Fruit fly (Drosophila melanogaster) whole organism, embryonic: ENCODE measurements around the gene CG6441.
A peak's percentile ranks its signal among the peaks of the same experiment; 100 is the strongest.

Experiments used
- Atf3 ChIP-seq: fragments of 200-800 bp; sonication (Bioruptor generic); optimal IDR thresholded peaks from 3 replicates; lab custom pipeline; 2016; ENCODE audit warnings: missing biosample characterization, missing genetic modification characterization
- Bgb ChIP-seq: fragments of 200-800 bp; sonication (Bioruptor generic); IDR thresholded peaks from 2 replicates; pipeline ENCODE4 v1.3.6; 2022; ENCODE audit warnings: missing biosample characterization, missing genetic modification characterization; ENCODE audit not compliant: partially characterized antibody
- BtbVII ChIP-seq: fragments of 200-800 bp; sonication (Bioruptor generic); optimal IDR thresholded peaks from 3 replicates; lab custom pipeline; 2017; ENCODE audit warnings: missing biosample characterization, mild to moderate bottlenecking, missing genetic modification characterization
- CG10543 ChIP-seq: fragments of 200-800 bp; sonication (Bioruptor generic); optimal IDR thresholded peaks from 3 replicates; lab custom pipeline; 2017; ENCODE audit warnings: missing biosample characterization, mild to moderate bottlenecking, missing genetic modification characterization, moderate library complexity
- CG11695 ChIP-seq: fragments of 200-800 bp; sonication (Bioruptor generic); IDR thresholded peaks from 3 replicates; pipeline ENCODE4 v1.3.6; 2022; ENCODE audit warnings: missing biosample characterization, missing genetic modification characterization
- CG11723 ChIP-seq: fragments of 200-800 bp; sonication (Bioruptor generic); optimal IDR thresholded peaks from 2 replicates; lab custom pipeline; 2017; ENCODE audit warnings: missing biosample characterization, mild to moderate bottlenecking, missing genetic modification characterization
- CG12659 ChIP-seq: fragments of 200-800 bp; sonication (Bioruptor generic); optimal IDR thresholded peaks from 3 replicates; lab custom pipeline; 2017; ENCODE audit warnings: mild to moderate bottlenecking, missing biosample characterization, missing genetic modification reagents, missing genetic modification characterization
- CG15696 ChIP-seq: fragments of 200-800 bp; sonication (Bioruptor generic); optimal IDR thresholded peaks from 2 replicates; lab custom pipeline; 2019; ENCODE audit warnings: missing biosample characterization, mild to moderate bottlenecking, missing genetic modification characterization, moderate library complexity
- CG16813 ChIP-seq: fragments of 200-800 bp; sonication (Bioruptor generic); IDR thresholded peaks from 3 replicates; pipeline ENCODE4 v1.3.6; 2022; ENCODE audit warnings: missing biosample characterization, missing genetic modification characterization; ENCODE audit not compliant: partially characterized antibody
- CG17612 ChIP-seq: fragments of 200-800 bp; sonication (Bioruptor generic); IDR thresholded peaks from 2 replicates; pipeline ENCODE4 v1.3.6; 2022; ENCODE audit warnings: missing biosample characterization, missing genetic modification characterization
- CG4424 ChIP-seq: fragments of 200-800 bp; sonication (Bioruptor generic); optimal IDR thresholded peaks from 3 replicates; lab custom pipeline; 2016; ENCODE audit warnings: missing biosample characterization, missing genetic modification characterization
- CG6683 ChIP-seq: fragments of 200-800 bp; sonication (Bioruptor generic); optimal IDR thresholded peaks from 2 replicates; lab custom pipeline; 2017; ENCODE audit warnings: missing biosample characterization, mild to moderate bottlenecking, missing genetic modification characterization, missing genetic modification reagents
- CG6765 ChIP-seq: fragments of 200-800 bp; sonication (Bioruptor generic); optimal IDR thresholded peaks from 3 replicates; lab custom pipeline; 2017; ENCODE audit warnings: missing biosample characterization, mild to moderate bottlenecking, missing genetic modification characterization
- CG6813 ChIP-seq: fragments of 200-800 bp; sonication (Bioruptor generic); optimal IDR thresholded peaks from 2 replicates; lab custom pipeline; 2017; ENCODE audit warnings: missing biosample characterization, missing genetic modification characterization, mild to moderate bottlenecking, moderate library complexity, missing genetic modification reagents
- CG7556 ChIP-seq: fragments of 200-800 bp; sonication (Bioruptor generic); optimal IDR thresholded peaks from 2 replicates; lab custom pipeline; 2017; ENCODE audit warnings: missing biosample characterization, mild to moderate bottlenecking, missing genetic modification characterization
- CG7839 ChIP-seq: fragments of 200-800 bp; sonication (Bioruptor generic); optimal IDR thresholded peaks from 3 replicates; lab custom pipeline; 2018; ENCODE audit warnings: missing biosample characterization, mild to moderate bottlenecking, missing genetic modification characterization, moderate library complexity
- CG9817 ChIP-seq: fragments of 200-800 bp; sonication (Bioruptor generic); optimal IDR thresholded peaks from 2 replicates; lab custom pipeline; 2018; ENCODE audit warnings: missing biosample characterization, mild to moderate bottlenecking, missing genetic modification characterization, moderate library complexity
- CoRest ChIP-seq: fragments of 200-800 bp; sonication (Bioruptor generic); optimal IDR thresholded peaks from 3 replicates; lab custom pipeline; 2018; ENCODE audit warnings: missing biosample characterization, mild to moderate bottlenecking, missing genetic modification characterization, moderate library complexity
- CrebB ChIP-seq: fragments of 200-800 bp; sonication (Bioruptor generic); optimal IDR thresholded peaks from 3 replicates; lab custom pipeline; 2018; ENCODE audit warnings: missing biosample characterization, mild to moderate bottlenecking, missing genetic modification characterization
- D ChIP-seq, 2 experiments: fragments of 200-800 bp in 1 of 2; fragments of >200 bp in 1 of 2; sonication (Bioruptor generic) in 1 of 2; optimal IDR thresholded peaks; 2 replicates in 1 of 2; 3 replicates in 1 of 2; lab custom pipeline; 2017; ENCODE audit warnings: mild to moderate bottlenecking in 1 of 2, missing biosample characterization in 1 of 2, missing genetic modification characterization in 1 of 2, missing genetic modification reagents in 1 of 2
- D19A ChIP-seq: fragments of 200-800 bp; optimal IDR thresholded peaks from 3 replicates; lab custom pipeline; 2019; ENCODE audit warnings: missing biosample characterization, mild to moderate bottlenecking, missing genetic modification characterization, moderate library complexity
- Elba2 ChIP-seq: fragments of 200-800 bp; sonication (Bioruptor generic); optimal IDR thresholded peaks from 3 replicates; lab custom pipeline; 2016; ENCODE audit warnings: missing biosample characterization, missing genetic modification characterization
- Fer3 ChIP-seq: fragments of 200-800 bp; sonication (Bioruptor generic); optimal IDR thresholded peaks from 2 replicates; lab custom pipeline; 2018; ENCODE audit warnings: missing biosample characterization, mild to moderate bottlenecking, missing genetic modification characterization, moderate library complexity
- Gsc ChIP-seq: fragments of 200-800 bp; sonication (Bioruptor generic); IDR thresholded peaks from 2 replicates; pipeline ENCODE4 v1.3.6; 2022; ENCODE audit warnings: missing biosample characterization, missing genetic modification characterization
- HHEX ChIP-seq: fragments of 200-800 bp; sonication (Bioruptor generic); optimal IDR thresholded peaks from 3 replicates; lab custom pipeline; 2017; ENCODE audit warnings: missing biosample characterization, mild to moderate bottlenecking, missing genetic modification characterization, missing genetic modification reagents
- HmgD ChIP-seq: fragments of 200-800 bp; sonication (Bioruptor generic); optimal IDR thresholded peaks from 3 replicates; lab custom pipeline; 2016; ENCODE audit warnings: missing biosample characterization, missing genetic modification characterization
- Lhr ChIP-seq: fragments of 200-800 bp; sonication (Bioruptor generic); optimal IDR thresholded peaks from 3 replicates; lab custom pipeline; 2017; ENCODE audit warnings: mild to moderate bottlenecking, missing biosample characterization, missing genetic modification reagents, missing genetic modification characterization
- MTF-1 ChIP-seq: fragments of 200-800 bp; sonication (Bioruptor generic); optimal IDR thresholded peaks from 2 replicates; lab custom pipeline; 2018; ENCODE audit warnings: missing biosample characterization, mild to moderate bottlenecking, missing genetic modification characterization, borderline replicate concordance
- NK7.1 ChIP-seq: fragments of 200-800 bp; sonication (Bioruptor generic); optimal IDR thresholded peaks from 3 replicates; lab custom pipeline; 2016; ENCODE audit warnings: missing biosample characterization, missing genetic modification characterization
- PHDP ChIP-seq: fragments of 200-800 bp; sonication (Bioruptor generic); optimal IDR thresholded peaks from 3 replicates; lab custom pipeline; 2018; ENCODE audit warnings: missing biosample characterization, mild to moderate bottlenecking, missing genetic modification characterization, moderate library complexity
- Spps ChIP-seq: fragments of 200-800 bp; sonication (Bioruptor generic); optimal IDR thresholded peaks from 2 replicates; lab custom pipeline; 2018; ENCODE audit warnings: missing biosample characterization, mild to moderate bottlenecking, missing genetic modification characterization
- Ssrp ChIP-seq: fragments of 200-800 bp; sonication (Bioruptor generic); optimal IDR thresholded peaks from 2 replicates; lab custom pipeline; 2018; ENCODE audit warnings: missing biosample characterization, mild to moderate bottlenecking, missing genetic modification characterization, moderate library complexity
- Vsx1 ChIP-seq: fragments of 200-800 bp; sonication (Bioruptor generic); optimal IDR thresholded peaks from 2 replicates; lab custom pipeline; 2017; ENCODE audit warnings: missing biosample characterization, mild to moderate bottlenecking, missing genetic modification characterization, missing genetic modification reagents
- Xbp1 ChIP-seq: fragments of 200-800 bp; sonication (Bioruptor generic); optimal IDR thresholded peaks from 3 replicates; lab custom pipeline; 2016; ENCODE audit warnings: missing biosample characterization, mild to moderate bottlenecking, missing genetic modification characterization
- caup ChIP-seq: fragments of 200-800 bp; sonication (Bioruptor generic); optimal IDR thresholded peaks from 3 replicates; lab custom pipeline; 2017; ENCODE audit warnings: missing biosample characterization, mild to moderate bottlenecking, missing genetic modification characterization, moderate library complexity; ENCODE audit not compliant: severe bottlenecking
- chm ChIP-seq: fragments of 200-800 bp; sonication (Bioruptor generic); IDR thresholded peaks from 2 replicates; pipeline ENCODE4 v1.3.6; 2022; ENCODE audit warnings: missing biosample characterization, missing genetic modification characterization
- ci ChIP-seq: fragments of 200-800 bp; sonication (Bioruptor generic); IDR thresholded peaks from 3 replicates; pipeline ENCODE4 v1.3.6; 2022; ENCODE audit warnings: missing biosample characterization, missing genetic modification characterization
- croc ChIP-seq: fragments of 200-800 bp; sonication (Bioruptor generic); conservative IDR thresholded peaks from 3 replicates; pipeline ENCODE4 v1.3.6; 2022; ENCODE audit warnings: missing biosample characterization, missing genetic modification characterization
- fru ChIP-seq: fragments of >200 bp; optimal IDR thresholded peaks from 2 replicates; lab custom pipeline; 2017
- fu2 ChIP-seq: fragments of 200-800 bp; sonication (Bioruptor generic); optimal IDR thresholded peaks from 2 replicates; lab custom pipeline; 2016; ENCODE audit warnings: missing biosample characterization, missing genetic modification characterization
- lab ChIP-seq: fragments of 200-800 bp; sonication (Bioruptor generic); optimal IDR thresholded peaks from 3 replicates; lab custom pipeline; 2017; ENCODE audit warnings: missing biosample characterization, missing genetic modification characterization, mild to moderate bottlenecking, moderate library complexity, missing genetic modification reagents
- nau ChIP-seq: fragments of 200-800 bp; sonication (Bioruptor generic); optimal IDR thresholded peaks from 3 replicates; lab custom pipeline; 2017; ENCODE audit warnings: missing biosample characterization, mild to moderate bottlenecking, missing genetic modification characterization, missing genetic modification reagents
- run ChIP-seq: fragments of 200-800 bp; sonication (Bioruptor generic); optimal IDR thresholded peaks from 3 replicates; lab custom pipeline; 2018; ENCODE audit warnings: missing biosample characterization, mild to moderate bottlenecking, missing genetic modification characterization
- salm ChIP-seq: fragments of 200-800 bp; sonication (Bioruptor generic); optimal IDR thresholded peaks from 2 replicates; lab custom pipeline; 2018; ENCODE audit warnings: missing biosample characterization, mild to moderate bottlenecking, missing genetic modification characterization
- sd ChIP-seq: fragments of 200-800 bp; sonication (Bioruptor generic); optimal IDR thresholded peaks from 3 replicates; lab custom pipeline; 2018; ENCODE audit warnings: missing biosample characterization, mild to moderate bottlenecking, missing genetic modification characterization, moderate library complexity
- shn ChIP-seq: fragments of 200-800 bp; sonication (Bioruptor generic); optimal IDR thresholded peaks from 3 replicates; lab custom pipeline; 2016; ENCODE audit warnings: missing biosample characterization, missing genetic modification characterization
- tgo ChIP-seq: fragments of 200-800 bp; sonication (Bioruptor generic); IDR thresholded peaks from 3 replicates; pipeline ENCODE4 v1.3.6; 2022; ENCODE audit warnings: missing biosample characterization, missing genetic modification characterization
- usp ChIP-seq: fragments of >200 bp; optimal IDR thresholded peaks from 2 replicates; lab custom pipeline; 2017; ENCODE audit warnings: missing biosample characterization, missing genetic modification characterization
- zfh2 ChIP-seq: fragments of 200-800 bp; sonication (Bioruptor generic); optimal IDR thresholded peaks from 2 replicates; lab custom pipeline; 2016; ENCODE audit warnings: missing biosample characterization, missing genetic modification characterization

The CG6441 gene

DNA sequence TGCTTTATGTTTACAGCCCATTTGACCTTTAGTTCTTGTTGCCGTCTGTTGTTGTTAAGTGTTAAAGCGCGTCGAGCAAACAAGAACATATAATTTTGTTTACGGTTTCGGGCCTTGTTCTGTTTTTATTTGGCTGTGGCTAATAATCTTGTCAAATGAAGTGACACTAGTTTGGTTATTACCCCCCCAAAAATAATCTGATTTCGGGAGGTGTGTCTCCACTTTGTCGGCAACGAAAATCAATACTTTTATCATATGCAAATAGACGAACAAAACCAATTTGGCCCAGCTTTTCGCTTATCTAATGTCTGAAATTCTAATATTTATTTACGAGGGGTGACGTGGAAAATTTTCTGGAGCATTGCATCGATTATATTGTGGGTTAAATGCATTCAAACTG is 44.4 kb downstream of the CG6441 start (continued):
- TF ChIP-seq Fer3 (tag; lab: Kevin White, UChicago) (peak; percentile 0), CG16813 (GFP tag; lab: Robert Waterston, UW) (no peak), CG9817 (no peak), usp (no peak), run (tag; lab: Kevin White, UChicago) (peak; percentile 17), shn (GFP tag; lab: Kevin White, UChicago) (no peak), CG4424 (GFP tag; lab: Kevin White, UChicago) (no peak), Xbp1 (GFP tag; lab: Kevin White, UChicago) (no peak), CG6813 (GFP tag; lab: Kevin White, UChicago) (peak; percentile 65), NK7.1 (GFP tag; lab: Kevin White, UChicago) (peak; percentile 16), caup (GFP tag; lab: Kevin White, UChicago) (peak; percentile 68), CG10543 (GFP tag; lab: Kevin White, UChicago) (peak; percentile 21), CG17612 (GFP tag; lab: Robert Waterston, UW) (no peak), BtbVII (GFP tag; lab: Kevin White, UChicago) (peak; percentile 54), Vsx1 (GFP tag; lab: Kevin White, UChicago) (peak; percentile 78), chm (no peak), Spps (tag; lab: Kevin White, UChicago) (peak; percentile 1), D (optimal IDR thresholded peaks at IDR 0.05; lab: Kevin White, UChicago) (no peak), D (GFP tag; optimal IDR thresholded peaks at IDR 0.05; lab: Kevin White, UChicago) (peak; percentile 45), CG11723 (GFP tag; lab: Kevin White, UChicago) (peak; percentile 7), lab (GFP tag; lab: Kevin White, UChicago) (peak; percentile 49), Ssrp (tag; lab: Kevin White, UChicago) (peak; percentile 4), Elba2 (no peak), CG7839 (peak; percentile 24), Lhr (GFP tag; lab: Kevin White, UChicago) (no peak), HHEX (GFP tag; lab: Kevin White, UChicago) (peak; percentile 37), MTF-1 (GFP tag; lab: Kevin White, UChicago) (peak; percentile 31), zfh2 (GFP tag; lab: Kevin White, UChicago) (no peak), CrebB (tag; lab: Kevin White, UChicago) (peak; percentile 68), salm (tag; lab: Kevin White, UChicago) (peak; percentile 45), Bgb (GFP tag; lab: Robert Waterston, UW) (no peak), Atf3 (GFP tag; lab: Kevin White, UChicago) (peak; percentile 21), D19A (tag; lab: Kevin White, UChicago) (no peak), CG15696 (peak; percentile 59), fu2 (GFP tag; lab: Kevin White, UChicago) (no peak), fru (lab: Kevin White, UChicago) (no peak), nau (GFP tag; lab: Kevin White, UChicago) (peak; percentile 39), CG7556 (GFP tag; lab: Kevin White, UChicago) (peak; percentile 21), CoRest (tag; lab: Kevin White, UChicago) (peak; percentile 0), croc (GFP tag; lab: Robert Waterston, UW) (no peak), CG6765 (GFP tag; lab: Kevin White, UChicago) (peak; percentile 26), sd (peak; percentile 7), ci (peak; percentile 61; the same call in 1 of the 3 replicates), tgo (GFP tag; lab: Robert Waterston, UW) (0 out of 3 replicates have a peak, but pooled peaks have one; percentile 17), CG12659 (GFP tag; lab: Kevin White, UChicago) (peak; percentile 27), CG6683 (GFP tag; lab: Kevin White, UChicago) (no peak), Gsc (GFP tag; lab: Robert Waterston, UW) (no peak), PHDP (peak; percentile 61), CG11695 (GFP tag; lab: Robert Waterston, UW) (0 out of 3 replicates have a peak, but pooled peaks have one; percentile 6), HmgD (GFP tag; lab: Kevin White, UChicago) (no peak)
